Worm (Caenorhabditis elegans) whole organism, young adult: Measurements from ENCODE around the gene F21D5.3.

Source experiments
- B0261.1 ChIP-seq: sonication (generic microtip); optimal IDR thresholded peaks from 2 replicates; lab custom pipeline; 2016; ENCODE audit warnings: mild to moderate bottlenecking, missing genetic modification characterization, moderate library complexity, missing compliant biosample characterization
- B0336.3 ChIP-seq: fragments of 200-800 bp; sonication (Bioruptor generic); IDR thresholded peaks from 2 replicates; pipeline ENCODE4 v1.3.6; 2022; ENCODE audit warnings: missing genetic modification characterization, missing compliant biosample characterization
- F22D6.2 ChIP-seq: sonication (generic microtip); optimal IDR thresholded peaks from 2 replicates; lab custom pipeline; 2016; ENCODE audit warnings: mild to moderate bottlenecking, missing genetic modification characterization, missing compliant biosample characterization
- F33H1.4 ChIP-seq: fragments of 200-800 bp; sonication (Bioruptor generic); IDR thresholded peaks from 2 replicates; pipeline ENCODE4 v1.3.6; 2022; ENCODE audit warnings: missing genetic modification reagents, missing genetic modification characterization, missing compliant biosample characterization
- F39B2.1 ChIP-seq: fragments of 200-800 bp; sonication (Bioruptor generic); IDR thresholded peaks from 2 replicates; pipeline ENCODE4 v1.3.6; 2022; ENCODE audit warnings: missing genetic modification reagents, missing genetic modification characterization, missing compliant biosample characterization
- F49E8.2 ChIP-seq: sonication (generic microtip); optimal IDR thresholded peaks from 3 replicates; lab custom pipeline; 2017; ENCODE audit warnings: missing genetic modification characterization, mild to moderate bottlenecking, missing compliant biosample characterization, antibody characterized with exemption, moderate library complexity; ENCODE audit not compliant: insufficient read depth
- K12H6.12 ChIP-seq: fragments of 200-800 bp; sonication (Bioruptor generic); optimal IDR thresholded peaks from 2 replicates; lab custom pipeline; 2018; ENCODE audit warnings: mild to moderate bottlenecking, missing genetic modification characterization, missing compliant biosample characterization
- T07F8.4 ChIP-seq: sonication (generic microtip); optimal IDR thresholded peaks from 2 replicates; lab custom pipeline; 2016; ENCODE audit warnings: mild to moderate bottlenecking, missing genetic modification characterization, moderate library complexity, missing compliant biosample characterization
- Y53G8AR.9 ChIP-seq: fragments of 200-800 bp; sonication (Bioruptor generic); conservative IDR thresholded peaks from 2 replicates; pipeline ENCODE4 v1.3.6; 2022; ENCODE audit warnings: missing genetic modification reagents, missing genetic modification characterization, missing compliant biosample characterization
- Y56A3A.18 ChIP-seq: fragments of 200-800 bp; sonication (Bioruptor generic); IDR thresholded peaks from 2 replicates; pipeline ENCODE4 v1.3.6; 2022; ENCODE audit warnings: missing genetic modification reagents, missing genetic modification characterization, missing compliant biosample characterization
- Y67H2A.10 ChIP-seq: fragments of 200-800 bp; sonication (Bioruptor generic); conservative IDR thresholded peaks from 2 replicates; pipeline ENCODE4 v1.3.6; 2022; ENCODE audit warnings: missing genetic modification reagents, missing genetic modification characterization, missing compliant biosample characterization
- aptf-2 ChIP-seq: fragments of 200-800 bp; sonication (Bioruptor generic); conservative IDR thresholded peaks from 2 replicates; pipeline ENCODE4 v1.3.6; 2022; ENCODE audit warnings: missing genetic modification reagents, missing genetic modification characterization, missing compliant biosample characterization
- atf-7 ChIP-seq: sonication (generic microtip); optimal IDR thresholded peaks from 2 replicates; lab custom pipeline; 2017; ENCODE audit warnings: mild to moderate bottlenecking, missing genetic modification characterization, missing compliant biosample characterization
- athp-1 ChIP-seq: sonication (generic microtip); optimal IDR thresholded peaks from 2 replicates; lab custom pipeline; 2017; ENCODE audit warnings: mild to moderate bottlenecking, missing genetic modification characterization, missing compliant biosample characterization
- attf-5 ChIP-seq: fragments of 200-800 bp; sonication (Bioruptor generic); optimal IDR thresholded peaks from 2 replicates; lab custom pipeline; 2018; ENCODE audit warnings: mild to moderate bottlenecking, missing genetic modification characterization, missing compliant biosample characterization
- cebp-1 ChIP-seq, 2 experiments: fragments of 200-800 bp in 1 of 2; sonication (Bioruptor generic) in 1 of 2; sonication (generic microtip) in 1 of 2; IDR thresholded peaks in 1 of 2; optimal IDR thresholded peaks in 1 of 2; 2 replicates each; pipeline versions ENCODE4 v1.3.6 to Lab custom; 2017 to 2022; ENCODE audit warnings: missing compliant biosample characterization in 2 of 2, missing genetic modification characterization in 2 of 2, mild to moderate bottlenecking in 1 of 2, missing genetic modification reagents in 1 of 2, moderate library complexity in 1 of 2
- ceh-40 ChIP-seq: fragments of 200-800 bp; sonication (Bioruptor generic); IDR thresholded peaks from 2 replicates; pipeline ENCODE4 v1.3.6; 2022; ENCODE audit warnings: missing genetic modification characterization, missing compliant biosample characterization
- ceh-79 ChIP-seq: sonication (generic microtip); optimal IDR thresholded peaks from 2 replicates; lab custom pipeline; 2017; ENCODE audit warnings: mild to moderate bottlenecking, missing genetic modification characterization, missing compliant biosample characterization
- ceh-91 ChIP-seq: fragments of 200-800 bp; sonication (Bioruptor generic); IDR thresholded peaks from 2 replicates; pipeline ENCODE4 v1.3.6; 2022; ENCODE audit warnings: missing genetic modification reagents, missing genetic modification characterization, missing compliant biosample characterization
- chd-7 ChIP-seq: sonication (generic microtip); optimal IDR thresholded peaks from 2 replicates; lab custom pipeline; 2016; ENCODE audit warnings: mild to moderate bottlenecking, missing genetic modification characterization, moderate library complexity, missing compliant biosample characterization
- dox-1 ChIP-seq: fragments of 200-800 bp; sonication (Bioruptor generic); IDR thresholded peaks from 2 replicates; pipeline ENCODE4 v1.3.6; 2022; ENCODE audit warnings: missing genetic modification reagents, missing genetic modification characterization, missing compliant biosample characterization
- dpl-1 ChIP-seq: fragments of 150-350 bp; optimal IDR thresholded peaks from 2 replicates; lab custom pipeline; 2014; ENCODE audit warnings: missing biosample characterization, missing genetic modification reagents, missing genetic modification characterization
- efl-1 ChIP-seq: fragments of 150-350 bp; optimal IDR thresholded peaks from 2 replicates; lab custom pipeline; 2014; ENCODE audit warnings: missing biosample characterization, missing genetic modification reagents, missing genetic modification characterization
- egl-18 ChIP-seq: fragments of 200-800 bp; sonication (Bioruptor generic); IDR thresholded peaks from 2 replicates; pipeline ENCODE4 v1.3.6; 2022; ENCODE audit warnings: missing genetic modification reagents, missing genetic modification characterization, missing compliant biosample characterization
- egl-44 ChIP-seq: fragments of 200-800 bp; sonication (Bioruptor generic); IDR thresholded peaks from 2 replicates; pipeline ENCODE4 v1.3.6; 2022; ENCODE audit warnings: missing genetic modification reagents, missing genetic modification characterization, missing compliant biosample characterization
- fkh-3 ChIP-seq: sonication (generic microtip); optimal IDR thresholded peaks from 2 replicates; lab custom pipeline; 2016; ENCODE audit warnings: mild to moderate bottlenecking, missing genetic modification characterization, missing compliant biosample characterization
- lag-1 ChIP-seq: fragments of 200-800 bp; sonication (Bioruptor generic); IDR thresholded peaks from 2 replicates; pipeline ENCODE4 v1.3.6; 2022; ENCODE audit warnings: missing genetic modification reagents, missing genetic modification characterization, missing compliant biosample characterization
- lin-35 ChIP-seq, 3 experiments: fragments of 150-350 bp in 2 of 3; sonication (generic microtip) in 1 of 3; optimal IDR thresholded peaks; 2 replicates each; lab custom pipeline; 2014 to 2018; ENCODE audit warnings: missing biosample characterization in 3 of 3, missing genetic modification characterization in 3 of 3, missing genetic modification reagents in 3 of 3
- lsl-1 ChIP-seq: fragments of 200-800 bp; sonication (Bioruptor generic); optimal IDR thresholded peaks from 2 replicates; lab custom pipeline; 2018; ENCODE audit warnings: mild to moderate bottlenecking, missing genetic modification characterization, moderate library complexity, missing compliant biosample characterization
- madf-6 ChIP-seq: fragments of 200-800 bp; sonication (Bioruptor generic); IDR thresholded peaks from 2 replicates; pipeline ENCODE4 v1.3.6; 2022; ENCODE audit warnings: missing genetic modification reagents, missing genetic modification characterization, missing compliant biosample characterization
- madf-8 ChIP-seq: fragments of 200-800 bp; sonication (Bioruptor generic); conservative IDR thresholded peaks from 2 replicates; pipeline ENCODE4 v1.3.6; 2022; ENCODE audit warnings: missing genetic modification reagents, missing genetic modification characterization, missing compliant biosample characterization
- nfya-1 ChIP-seq: sonication (generic microtip); optimal IDR thresholded peaks from 2 replicates; lab custom pipeline; 2017; ENCODE audit warnings: antibody characterized with exemption, missing compliant biosample characterization, missing genetic modification characterization, borderline replicate concordance; ENCODE audit not compliant: insufficient read depth
- nfya-2 ChIP-seq: fragments of 200-800 bp; sonication (Bioruptor generic); IDR thresholded peaks from 2 replicates; pipeline ENCODE4 v1.3.6; 2022; ENCODE audit warnings: missing genetic modification reagents, missing genetic modification characterization, missing compliant biosample characterization
- nhr-120 ChIP-seq: fragments of 200-800 bp; sonication (Bioruptor generic); IDR thresholded peaks from 2 replicates; pipeline ENCODE4 v1.3.6; 2022; ENCODE audit warnings: missing genetic modification characterization, missing compliant biosample characterization
- nhr-27 ChIP-seq: fragments of 200-800 bp; sonication (Bioruptor generic); optimal IDR thresholded peaks from 2 replicates; lab custom pipeline; 2018; ENCODE audit warnings: mild to moderate bottlenecking, missing genetic modification characterization, moderate library complexity, missing compliant biosample characterization
- nhr-90 ChIP-seq: sonication (generic microtip); optimal IDR thresholded peaks from 2 replicates; lab custom pipeline; 2016; ENCODE audit warnings: missing genotype, mild to moderate bottlenecking, missing genetic modification characterization, missing compliant biosample characterization
- repo-1 ChIP-seq: sonication (generic microtip); optimal IDR thresholded peaks from 2 replicates; lab custom pipeline; 2017; ENCODE audit warnings: mild to moderate bottlenecking, missing genetic modification characterization, missing compliant biosample characterization
- rpc-1 ChIP-seq, 2 experiments: fragments of 150-350 bp in 1 of 2; sonication (generic microtip) in 1 of 2; optimal IDR thresholded peaks; 2 replicates each; lab custom pipeline; 2014 to 2018; ENCODE audit warnings: missing biosample characterization in 1 of 2, missing genetic modification characterization in 1 of 2, missing genetic modification reagents in 1 of 2, missing genotype in 1 of 2
- sdz-38 ChIP-seq: sonication (generic microtip); optimal IDR thresholded peaks from 2 replicates; lab custom pipeline; 2016; ENCODE audit warnings: missing genotype, missing genetic modification characterization, missing compliant biosample characterization
- snpc-1.1 ChIP-seq: sonication (generic microtip); optimal IDR thresholded peaks from 2 replicates; lab custom pipeline; 2017; ENCODE audit warnings: missing genetic modification characterization, mild to moderate bottlenecking, missing compliant biosample characterization, antibody characterized with exemption, moderate library complexity, missing genotype, missing genetic modification reagents; ENCODE audit not compliant: insufficient read depth
- snpc-1.3 ChIP-seq: sonication (generic microtip); optimal IDR thresholded peaks from 2 replicates; lab custom pipeline; 2017; ENCODE audit warnings: missing genetic modification characterization, mild to moderate bottlenecking, missing compliant biosample characterization, antibody characterized with exemption, moderate library complexity, missing genotype, missing genetic modification reagents; ENCODE audit not compliant: insufficient read depth
- tbx-9 ChIP-seq: sonication (generic microtip); optimal IDR thresholded peaks from 2 replicates; lab custom pipeline; 2016; ENCODE audit warnings: borderline replicate concordance, missing genetic modification characterization, inconsistent platforms, missing compliant biosample characterization
- unc-130 ChIP-seq: sonication (generic microtip); optimal IDR thresholded peaks from 2 replicates; lab custom pipeline; 2016; ENCODE audit warnings: missing genetic modification reagents, missing genetic modification characterization, missing compliant biosample characterization
- xnd-1 ChIP-seq: sonication (generic microtip); optimal IDR thresholded peaks from 2 replicates; lab custom pipeline; 2016; ENCODE audit warnings: missing genotype, missing genetic modification reagents, missing genetic modification characterization, missing compliant biosample characterization
- zim-3 ChIP-seq: sonication (generic microtip); optimal IDR thresholded peaks from 2 replicates; lab custom pipeline; 2017; ENCODE audit warnings: mild to moderate bottlenecking, missing genetic modification characterization, moderate library complexity, missing compliant biosample characterization

F21D5.3 gene

DNA sequence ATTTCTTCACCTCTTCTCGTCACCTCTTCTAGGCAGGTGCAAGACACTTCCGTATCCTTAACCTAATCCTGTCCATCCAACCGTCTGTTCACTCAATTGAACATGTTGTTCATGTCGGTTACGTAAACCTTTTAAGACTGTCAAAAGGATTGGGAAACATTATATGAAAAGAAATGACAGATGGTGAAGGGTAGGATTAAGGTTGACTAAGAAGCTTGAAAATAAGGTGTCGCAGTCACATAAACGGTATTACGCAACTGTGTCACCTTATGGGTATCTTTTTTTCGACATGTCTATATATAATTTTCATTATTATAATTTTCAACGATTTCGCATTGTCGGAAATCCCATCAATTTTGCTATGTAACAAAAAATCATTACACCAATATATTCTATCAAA is 7.8 kb upstream of the F21D5.3 start:
- TF ChIP-seq cebp-1 (GFP tag; IDR thresholded peaks at IDR 0.05; lab: Robert Waterston, UW) = no peak
- TF ChIP-seq cebp-1 (tag; optimal IDR thresholded peaks at IDR 0.05; lab: Kevin White, UChicago) = no peak
- no peak for TF ChIP-seq F49E8.2 (tag; lab: Kevin White, UChicago)
- no peak for TF ChIP-seq F39B2.1 (GFP tag; lab: Robert Waterston, UW)
- TF ChIP-seq nhr-120 (GFP tag; lab: Robert Waterston, UW) = no peak
- TF ChIP-seq F22D6.2 (tag; lab: Kevin White, UChicago) = no peak
- TF ChIP-seq Y67H2A.10 = no peak
- no peak for TF ChIP-seq ceh-79 (tag; lab: Kevin White, UChicago)
- no peak for TF ChIP-seq attf-5 (GFP tag; lab: Kevin White, UChicago)
- no peak for TF ChIP-seq unc-130
- no peak for TF ChIP-seq nhr-27 (tag; lab: Kevin White, UChicago)
- no peak for TF ChIP-seq nfya-2 (GFP tag; lab: Robert Waterston, UW)
- TF ChIP-seq repo-1 (tag; lab: Kevin White, UChicago) = no peak
- TF ChIP-seq B0261.1 (tag; lab: Kevin White, UChicago) = no peak
- no peak for TF ChIP-seq tbx-9 (tag; lab: Kevin White, UChicago)
- no peak for TF ChIP-seq sdz-38

DNA sequence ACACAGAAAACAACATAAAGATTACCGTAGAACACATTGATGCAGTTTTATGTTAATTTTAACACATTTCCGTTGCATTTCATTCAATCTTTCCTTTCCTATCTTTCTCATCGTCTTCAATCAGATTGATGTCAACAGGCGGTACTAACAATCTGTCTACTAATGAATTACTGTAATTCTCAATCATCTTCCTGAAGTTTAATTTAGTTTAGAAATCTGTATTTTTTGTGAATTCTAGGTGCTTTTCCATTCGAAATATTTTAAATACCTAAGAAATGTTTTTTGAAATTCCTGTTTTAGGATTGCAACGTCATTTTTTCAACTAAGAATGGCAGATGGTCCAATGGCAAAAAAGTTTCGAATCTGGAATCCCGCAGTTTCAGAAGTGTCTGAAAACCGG is 6.9 kb upstream of the F21D5.3 start, which contains the start of gene F21D5.9:
TSS of gene F21D5.9 (plus strand) at position 301 of the 400 bp plus-strand sequence.
- TF ChIP-seq egl-18 (no peak), zim-3 (tag; lab: Kevin White, UChicago) (no peak), Y56A3A.18 (no peak), fkh-3 (tag; lab: Kevin White, UChicago) (no peak), Y53G8AR.9 (no peak), xnd-1 (tag; lab: Kevin White, UChicago) (no peak), ceh-91 (GFP tag; lab: Robert Waterston, UW) (no peak), nfya-1 (tag; lab: Kevin White, UChicago) (no peak)

DNA sequence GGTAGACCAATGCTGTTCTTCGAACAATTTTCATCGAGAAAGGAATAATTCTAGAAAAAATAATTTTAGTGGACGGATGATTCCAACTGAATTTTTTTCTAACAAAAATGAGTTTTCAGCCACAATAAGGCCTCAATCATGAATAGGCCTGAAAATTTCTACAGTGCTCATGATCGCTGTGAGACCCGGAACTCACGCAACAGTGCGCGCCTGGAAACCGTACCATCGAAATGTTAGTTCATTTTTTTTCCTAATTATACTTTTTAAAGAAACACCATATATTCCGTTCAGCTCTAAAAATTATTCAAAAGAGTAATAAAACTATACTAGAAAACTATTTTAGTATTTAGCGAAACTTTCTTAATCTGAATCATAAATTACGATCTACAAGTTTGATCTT is 5.7 kb upstream of the F21D5.3 start:
- no peak for TF ChIP-seq aptf-2 (GFP tag; lab: Robert Waterston, UW)
- no peak for TF ChIP-seq T07F8.4
- TF ChIP-seq lsl-1 (GFP tag; lab: Kevin White, UChicago) = peak; percentile 78
- TF ChIP-seq madf-6 = peak; percentile 87
- no peak for TF ChIP-seq chd-7
- TF ChIP-seq madf-8 (GFP tag; lab: Robert Waterston, UW) = peak; percentile 82
- no peak for TF ChIP-seq lin-35 (GFP tag; optimal IDR thresholded peaks at IDR 0.05; lab: Kevin White, UChicago)
- TF ChIP-seq cebp-1 (GFP tag; IDR thresholded peaks at IDR 0.05; lab: Robert Waterston, UW) = no peak
- no peak for TF ChIP-seq cebp-1 (tag; optimal IDR thresholded peaks at IDR 0.05; lab: Kevin White, UChicago)
- no peak for TF ChIP-seq B0336.3 (GFP tag; lab: Robert Waterston, UW)
- TF ChIP-seq snpc-1.1 (tag; lab: Kevin White, UChicago) = no peak
- TF ChIP-seq ceh-40 (GFP tag; lab: Robert Waterston, UW) = no peak
- no peak for TF ChIP-seq F39B2.1 (GFP tag; lab: Robert Waterston, UW)
- TF ChIP-seq dpl-1 (GFP tag; lab: Kevin White, UChicago) = peak; percentile 22
- no peak for TF ChIP-seq egl-44 (GFP tag; lab: Robert Waterston, UW)
- TF ChIP-seq egl-18 = no peak
- peak; percentile 59 for TF ChIP-seq xnd-1 (tag; lab: Kevin White, UChicago)
- TF ChIP-seq lag-1 (GFP tag; lab: Robert Waterston, UW) = no peak
- no peak for TF ChIP-seq nhr-90
- TF ChIP-seq snpc-1.3 (tag; lab: Kevin White, UChicago) = no peak
- TF ChIP-seq F33H1.4 (GFP tag; lab: Robert Waterston, UW) = peak; percentile 83
- no peak for TF ChIP-seq atf-7 (tag; lab: Kevin White, UChicago)
- TF ChIP-seq efl-1 (GFP tag; lab: Kevin White, UChicago) = peak; percentile 44
- TF ChIP-seq K12H6.12 (tag; lab: Kevin White, UChicago) = no peak
- no peak for TF ChIP-seq rpc-1 (optimal IDR thresholded peaks at IDR 0.05; lab: Kevin White, UChicago)
- no peak for TF ChIP-seq rpc-1 (tag; optimal IDR thresholded peaks at IDR 0.05; lab: Kevin White, UChicago)
- TF ChIP-seq athp-1 (tag; lab: Kevin White, UChicago) = no peak
- no peak for TF ChIP-seq dox-1 (GFP tag; lab: Robert Waterston, UW)
